Worm (Caenorhabditis elegans) whole organism, young adult: Measurements from ENCODE around the gene spon-1.

Source experiments
- D2030.7 ChIP-seq: fragments of 200-800 bp; sonication (Bioruptor generic); IDR thresholded peaks from 2 replicates; pipeline ENCODE4 v1.3.6; 2022; ENCODE audit warnings: missing genetic modification reagents, missing genetic modification characterization, missing compliant biosample characterization
- F22D6.2 ChIP-seq: sonication (generic microtip); optimal IDR thresholded peaks from 2 replicates; lab custom pipeline; 2016; ENCODE audit warnings: mild to moderate bottlenecking, missing genetic modification characterization, missing compliant biosample characterization
- let-526 ChIP-seq: fragments of 200-800 bp; sonication (Bioruptor generic); IDR thresholded peaks from 2 replicates; pipeline ENCODE4 v1.3.6; 2022; ENCODE audit warnings: missing genetic modification reagents, missing genetic modification characterization, missing compliant biosample characterization
- lsy-27 ChIP-seq: sonication (generic microtip); optimal IDR thresholded peaks from 2 replicates; lab custom pipeline; 2017; ENCODE audit warnings: missing genetic modification characterization, mild to moderate bottlenecking, missing compliant biosample characterization, antibody characterized with exemption, missing genotype, borderline replicate concordance; ENCODE audit not compliant: insufficient read depth
- nfya-1 ChIP-seq: sonication (generic microtip); optimal IDR thresholded peaks from 2 replicates; lab custom pipeline; 2017; ENCODE audit warnings: antibody characterized with exemption, missing compliant biosample characterization, missing genetic modification characterization, borderline replicate concordance; ENCODE audit not compliant: insufficient read depth
- snpc-1.1 ChIP-seq: sonication (generic microtip); optimal IDR thresholded peaks from 2 replicates; lab custom pipeline; 2017; ENCODE audit warnings: missing genetic modification characterization, mild to moderate bottlenecking, missing compliant biosample characterization, antibody characterized with exemption, moderate library complexity, missing genotype, missing genetic modification reagents; ENCODE audit not compliant: insufficient read depth
- unc-62 ChIP-seq: fragments of 150-350 bp; optimal IDR thresholded peaks from 2 replicates; lab custom pipeline; 2014; ENCODE audit warnings: missing biosample characterization, missing genetic modification reagents, missing genetic modification characterization
- ztf-22 ChIP-seq: fragments of 200-800 bp; sonication (Bioruptor generic); optimal IDR thresholded peaks from 2 replicates; lab custom pipeline; 2018; ENCODE audit warnings: mild to moderate bottlenecking, missing genetic modification characterization, moderate library complexity, missing compliant biosample characterization

ce11 chrII:7168712-7169111 is 52.4 kb downstream of the spon-1 start, which contains the start of gene col-36:
- TF ChIP-seq snpc-1.1 (tag; lab: Kevin White, UChicago) (no peak), let-526 (GFP tag; lab: Robert Waterston, UW) (no peak), D2030.7 (GFP tag; lab: Robert Waterston, UW) (no peak), F22D6.2 (tag; lab: Kevin White, UChicago) (no peak), unc-62 (no peak), nfya-1 (tag; lab: Kevin White, UChicago) (no peak), ztf-22 (GFP tag; lab: Kevin White, UChicago) (no peak), lsy-27 (no peak)
